Worm (Caenorhabditis elegans) whole organism, L1 larva: ENCODE data around the gene fbxa-94.

Experiments used
- alr-1 ChIP-seq: fragments of 200-800 bp; sonication (Bioruptor generic); optimal IDR thresholded peaks from 2 replicates; lab custom pipeline; 2018; ENCODE audit warnings: borderline replicate concordance, mild to moderate bottlenecking, missing genetic modification characterization, missing compliant biosample characterization
- ama-1 ChIP-seq: fragments of 150-350 bp; optimal IDR thresholded peaks from 2 replicates; lab custom pipeline; 2014
- ces-1 ChIP-seq: fragments of 150-350 bp; optimal IDR thresholded peaks from 2 replicates; lab custom pipeline; 2014; ENCODE audit warnings: missing biosample characterization, missing genetic modification reagents, missing genetic modification characterization
- egl-27 ChIP-seq, 2 experiments: fragments of 150-350 bp in 1 of 2; sonication (generic microtip); optimal IDR thresholded peaks; 3 replicates each; lab custom pipeline; 2017 to 2018; ENCODE audit warnings: missing biosample characterization in 2 of 2, missing genetic modification characterization in 2 of 2, missing genetic modification reagents in 2 of 2
- elt-2 ChIP-seq: sonication (generic microtip); optimal IDR thresholded peaks from 2 replicates; lab custom pipeline; 2016; ENCODE audit warnings: missing genetic modification characterization, mild to moderate bottlenecking, inconsistent platforms, missing compliant biosample characterization, missing genetic modification reagents
- fkh-10 ChIP-seq: sonication (generic microtip); optimal IDR thresholded peaks from 2 replicates; lab custom pipeline; 2017; ENCODE audit warnings: missing biosample characterization, missing genetic modification reagents, missing genetic modification characterization
- lir-3 ChIP-seq: sonication (generic microtip); optimal IDR thresholded peaks from 2 replicates; lab custom pipeline; 2016; ENCODE audit warnings: mild to moderate bottlenecking, missing genetic modification characterization, moderate library complexity, missing compliant biosample characterization; ENCODE audit not compliant: poor library complexity
- nhr-11 ChIP-seq: fragments of 150-350 bp; optimal IDR thresholded peaks from 2 replicates; lab custom pipeline; 2014; ENCODE audit warnings: missing biosample characterization, missing genetic modification characterization
- nhr-47 ChIP-seq: sonication (generic microtip); optimal IDR thresholded peaks from 2 replicates; lab custom pipeline; 2016; ENCODE audit warnings: mild to moderate bottlenecking, missing genetic modification characterization, moderate library complexity, missing compliant biosample characterization
- nhr-77 ChIP-seq: fragments of 150-350 bp; optimal IDR thresholded peaks from 2 replicates; lab custom pipeline; 2014; ENCODE audit warnings: missing biosample characterization, missing genetic modification characterization
- xbp-1 ChIP-seq: sonication (generic microtip); optimal IDR thresholded peaks from 2 replicates; lab custom pipeline; 2016; ENCODE audit warnings: missing genetic modification characterization, missing compliant biosample characterization

ce11 chrV:15621518-15621917, 48.8 kb downstream of the fbxa-94 start, which contains the start of gene C55A1.1:
- TF ChIP-seq xbp-1 (tag; lab: Kevin White, UChicago) (no peak), egl-27 (tag; optimal IDR thresholded peaks at IDR 0.05; lab: Kevin White, UChicago) (no peak), ces-1 (GFP tag; lab: Kevin White, UChicago) (no peak), ama-1 (lab: Kevin White, UChicago) (no peak), nhr-77 (tag; lab: Kevin White, UChicago) (no peak), elt-2 (tag; lab: Kevin White, UChicago) (no peak), nhr-11 (tag; lab: Kevin White, UChicago) (no peak), lir-3 (tag; lab: Kevin White, UChicago) (no peak), fkh-10 (no peak), nhr-47 (tag; lab: Kevin White, UChicago) (no peak), alr-1 (tag; lab: Kevin White, UChicago) (no peak)
